Worm (Caenorhabditis elegans): ENCODE results near the gene srw-142.
"Not testable (repeated sequence)": the region's sequence is repeated elsewhere in the genome, so short reads cannot be mapped to it uniquely, and the experiment has no call there.

Gene srw-142

ce11 chrV:2960894-2961293 lies 2.8 kb upstream of the srw-142 start, which contains the start of gene srw-144:
Gene srw-144 (minus strand): TSS chrV:2960994.
- TF ChIP-seq ceh-9 (tag; optimal IDR thresholded peaks at IDR 0.05): no peak
- no peak for TF ChIP-seq unc-55 (GFP tag; optimal IDR thresholded peaks at IDR 0.05)
- TF ChIP-seq dmd-4 (tag; optimal IDR thresholded peaks at IDR 0.05; ENCODE audit: borderline replicate concordance): no peak

- TF ChIP-seq elt-4, ceh-22, fax-1 (tag; optimal IDR thresholded peaks at IDR 0.05): not testable (repeated sequence)
Observed at ce11 chrV:2955342-2955741, 2.8 kb downstream of the srw-142 start, which contains the start of gene srh-248. Gene srh-248 (minus strand): TSS chrV:2955442.

ce11 chrV:2952102-2952501 lies 6.0 kb downstream of the srw-142 start, which contains the start of gene srw-122:
Gene srw-122 (minus strand): TSS chrV:2952202.
- TF ChIP-seq dmd-4 (tag; optimal IDR thresholded peaks at IDR 0.05; ENCODE audit: borderline replicate concordance); hlh-13 (GFP tag; optimal IDR thresholded peaks at IDR 0.05); ceh-24 (tag; optimal IDR thresholded peaks at IDR 0.05): not testable (repeated sequence)

- TF ChIP-seq hlh-15 (tag; optimal IDR thresholded peaks at IDR 0.05) (no peak), C08G9.2 (tag; optimal IDR thresholded peaks at IDR 0.05) (no peak), ceh-6 (GFP tag; optimal IDR thresholded peaks at IDR 0.05) (no peak), fkh-10 (GFP tag; optimal IDR thresholded peaks at IDR 0.05) (no peak), F13H6.1 (tag; optimal IDR thresholded peaks at IDR 0.05) (no peak), ceh-18 (tag; optimal IDR thresholded peaks at IDR 0.05) (no peak), madf-2 (tag; optimal IDR thresholded peaks at IDR 0.05) (no peak), ttx-3 (tag; optimal IDR thresholded peaks at IDR 0.05) (no peak)
Observed at ce11 chrV:2945602-2946001, 12.5 kb downstream of the srw-142 start, which contains the start of gene srh-87. Gene srh-87 (minus strand): TSS chrV:2945702.

- TF ChIP-seq che-1 (tag; optimal IDR thresholded peaks at IDR 0.05) (no peak), ceh-14 (tag; optimal IDR thresholded peaks at IDR 0.05) (no peak), ceh-34 (tag; optimal IDR thresholded peaks at IDR 0.05) (no peak), ets-4 (tag; optimal IDR thresholded peaks at IDR 0.05) (no peak), ceh-30 (tag; optimal IDR thresholded peaks at IDR 0.05) (no peak), rnt-1 (tag; optimal IDR thresholded peaks at IDR 0.05) (no peak), sox-2 (GFP tag; IDR thresholded peaks at IDR 0.05) (no peak), nfya-1 (tag; optimal IDR thresholded peaks at IDR 0.05) (no peak), sox-4 (tag; optimal IDR thresholded peaks at IDR 0.05) (no peak), zip-5 (tag; optimal IDR thresholded peaks at IDR 0.05) (no peak), lim-6 (tag; optimal IDR thresholded peaks at IDR 0.05) (no peak)
Observed at ce11 chrV:2943859-2944258, 14.2 kb downstream of the srw-142 start, which contains the start of gene srw-137. Gene srw-137 (minus strand): TSS chrV:2943959.

- TF ChIP-seq ceh-9 (tag; optimal IDR thresholded peaks at IDR 0.05) (no peak), T23F11.4 (GFP tag; optimal IDR thresholded peaks at IDR 0.05) (no peak), fax-1 (tag; optimal IDR thresholded peaks at IDR 0.05) (no peak), che-1 (tag; optimal IDR thresholded peaks at IDR 0.05) (no peak), dmd-4 (tag; optimal IDR thresholded peaks at IDR 0.05; ENCODE audit: borderline replicate concordance) (no peak), ceh-48 (tag; optimal IDR thresholded peaks at IDR 0.05) (no peak), eyg-1 (tag; optimal IDR thresholded peaks at IDR 0.05) (no peak), C08G9.2 (tag; optimal IDR thresholded peaks at IDR 0.05) (no peak), gmeb-2 (tag; optimal IDR thresholded peaks at IDR 0.05) (no peak), ceh-31 (tag; optimal IDR thresholded peaks at IDR 0.05) (no peak), hlh-8 (tag; optimal IDR thresholded peaks at IDR 0.05) (no peak), hlh-30 (tag; optimal IDR thresholded peaks at IDR 0.05; ENCODE audit: insufficient read depth) (no peak), pha-4 (tag; optimal IDR thresholded peaks at IDR 0.05) (no peak)
Observed at ce11 chrV:2942247-2942646, 15.9 kb downstream of the srw-142 start.
